Worm (Caenorhabditis elegans): ENCODE data around the gene gpch-1.

ce11 chrIII:4374854-4375253, 33.5 kb upstream of the gpch-1 start, which contains the start of gene pals-26:
- TF ChIP-seq ceh-6 (GFP tag; optimal IDR thresholded peaks at IDR 0.05) (no peak), fax-1 (tag; optimal IDR thresholded peaks at IDR 0.05) (no peak), tbx-2 (tag; optimal IDR thresholded peaks at IDR 0.05) (no peak), unc-55 (GFP tag; optimal IDR thresholded peaks at IDR 0.05) (no peak), pha-4 (tag; optimal IDR thresholded peaks at IDR 0.05) (no peak), zip-5 (tag; optimal IDR thresholded peaks at IDR 0.05) (no peak), gmeb-2 (tag; optimal IDR thresholded peaks at IDR 0.05) (no peak), ceh-14 (tag; optimal IDR thresholded peaks at IDR 0.05) (no peak), fkh-6 (tag; optimal IDR thresholded peaks at IDR 0.05) (no peak)

Measured in whole organism, late embryonic.